Fruit fly (Drosophila melanogaster) whole organism, embryonic: ENCODE measurements around the gene LSm3.
A peak's percentile ranks its signal among the peaks of the same experiment; 100 is the strongest.

Source experiments
- Awh ChIP-seq: fragments of 200-800 bp; sonication (Bioruptor generic); IDR thresholded peaks from 2 replicates; pipeline ENCODE4, ENCODE4 v1.3.6; 2022; ENCODE audit warnings: missing biosample characterization, missing genetic modification characterization
- CG10274 ChIP-seq: fragments of 200-800 bp; sonication (Bioruptor generic); optimal IDR thresholded peaks from 3 replicates; lab custom pipeline; 2017; ENCODE audit warnings: missing biosample characterization, mild to moderate bottlenecking, missing genetic modification characterization
- CG10462 ChIP-seq: fragments of 200-800 bp; sonication (Bioruptor generic); optimal IDR thresholded peaks from 2 replicates; lab custom pipeline; 2016; ENCODE audit warnings: missing biosample characterization, missing genetic modification characterization
- CG11560 ChIP-seq: fragments of 200-800 bp; sonication (Bioruptor generic); IDR thresholded peaks from 3 replicates; pipeline ENCODE4 v1.3.6; 2022; ENCODE audit warnings: missing biosample characterization, missing genetic modification characterization
- CG12769 ChIP-seq: fragments of 200-800 bp; sonication (Bioruptor generic); optimal IDR thresholded peaks from 2 replicates; lab custom pipeline; 2019; ENCODE audit warnings: missing biosample characterization, mild to moderate bottlenecking, missing genetic modification characterization, moderate library complexity
- CG13296 ChIP-seq: fragments of 200-800 bp; sonication (Bioruptor generic); optimal IDR thresholded peaks from 3 replicates; lab custom pipeline; 2018; ENCODE audit warnings: missing biosample characterization, mild to moderate bottlenecking, missing genetic modification characterization
- CG14441 ChIP-seq: fragments of 200-800 bp; sonication (Bioruptor generic); IDR thresholded peaks from 2 replicates; pipeline ENCODE4 v1.3.6; 2022; ENCODE audit warnings: missing biosample characterization, missing genetic modification characterization
- CG14667 ChIP-seq: fragments of 200-800 bp; sonication (Bioruptor generic); IDR thresholded peaks from 2 replicates; pipeline ENCODE4 v1.3.6; 2022; ENCODE audit warnings: missing biosample characterization, missing genetic modification characterization
- CG15601 ChIP-seq: fragments of 200-800 bp; sonication (Bioruptor generic); optimal IDR thresholded peaks from 3 replicates; lab custom pipeline; 2019; ENCODE audit warnings: missing biosample characterization, mild to moderate bottlenecking, missing genetic modification characterization, moderate library complexity
- CG17829 ChIP-seq: fragments of 200-800 bp; optimal IDR thresholded peaks from 2 replicates; lab custom pipeline; 2019; ENCODE audit warnings: missing biosample characterization, mild to moderate bottlenecking, missing genetic modification characterization, moderate library complexity
- CG1792 ChIP-seq: fragments of 200-800 bp; sonication (Bioruptor generic); optimal IDR thresholded peaks from 2 replicates; lab custom pipeline; 2016; ENCODE audit warnings: missing biosample characterization, missing genetic modification characterization
- CG18764 ChIP-seq: fragments of 200-800 bp; sonication (Bioruptor generic); optimal IDR thresholded peaks from 3 replicates; lab custom pipeline; 2016; ENCODE audit warnings: missing biosample characterization, missing genetic modification characterization
- CG2116 ChIP-seq: fragments of 200-800 bp; sonication (Bioruptor generic); optimal IDR thresholded peaks from 3 replicates; lab custom pipeline; 2018; ENCODE audit warnings: missing biosample characterization, mild to moderate bottlenecking, missing genetic modification characterization
- CG33213 ChIP-seq: fragments of 200-800 bp; sonication (Bioruptor generic); optimal IDR thresholded peaks from 3 replicates; lab custom pipeline; 2016; ENCODE audit warnings: missing biosample characterization, missing genetic modification characterization
- CG3407 ChIP-seq: fragments of 200-800 bp; sonication (Bioruptor generic); optimal IDR thresholded peaks from 2 replicates; lab custom pipeline; 2018; ENCODE audit warnings: missing biosample characterization, mild to moderate bottlenecking, missing genetic modification characterization
- CG6175 ChIP-seq: fragments of 200-800 bp; sonication (Bioruptor generic); IDR thresholded peaks from 3 replicates; pipeline ENCODE4 v1.3.6; 2022; ENCODE audit warnings: missing biosample characterization, missing genetic modification characterization
- CG6689 ChIP-seq: fragments of 200-800 bp; sonication (Bioruptor generic); IDR thresholded peaks from 2 replicates; pipeline ENCODE4 v1.3.6; 2022; ENCODE audit warnings: missing biosample characterization, missing genetic modification characterization
- CG6813 ChIP-seq: fragments of 200-800 bp; sonication (Bioruptor generic); optimal IDR thresholded peaks from 2 replicates; lab custom pipeline; 2017; ENCODE audit warnings: missing biosample characterization, missing genetic modification characterization, mild to moderate bottlenecking, moderate library complexity, missing genetic modification reagents
- CG8765 ChIP-seq: fragments of 200-800 bp; sonication (Bioruptor generic); IDR thresholded peaks from 2 replicates; pipeline ENCODE4 v1.3.6; 2022; ENCODE audit warnings: missing biosample characterization, missing genetic modification characterization
- D19A ChIP-seq: fragments of 200-800 bp; optimal IDR thresholded peaks from 3 replicates; lab custom pipeline; 2019; ENCODE audit warnings: missing biosample characterization, mild to moderate bottlenecking, missing genetic modification characterization, moderate library complexity
- Dad ChIP-seq: fragments of 200-800 bp; sonication (Bioruptor generic); optimal IDR thresholded peaks from 3 replicates; lab custom pipeline; 2016; ENCODE audit warnings: missing biosample characterization, missing genetic modification characterization
- Deaf1 ChIP-seq: fragments of 200-800 bp; optimal IDR thresholded peaks from 3 replicates; lab custom pipeline; 2019; ENCODE audit warnings: missing biosample characterization, mild to moderate bottlenecking, missing genetic modification characterization, moderate library complexity
- Gsc ChIP-seq: fragments of 200-800 bp; sonication (Bioruptor generic); IDR thresholded peaks from 2 replicates; pipeline ENCODE4 v1.3.6; 2022; ENCODE audit warnings: missing biosample characterization, missing genetic modification characterization
- H2.0 ChIP-seq: fragments of 200-800 bp; sonication (Bioruptor generic); IDR thresholded peaks from 2 replicates; pipeline ENCODE4 v1.3.6; 2022; ENCODE audit warnings: missing biosample characterization, missing genetic modification characterization
- Hand ChIP-seq: fragments of 200-800 bp; sonication (Bioruptor generic); optimal IDR thresholded peaks from 2 replicates; lab custom pipeline; 2017; ENCODE audit warnings: mild to moderate bottlenecking, missing biosample characterization, missing genetic modification reagents, missing genetic modification characterization
- NK7.1 ChIP-seq: fragments of 200-800 bp; sonication (Bioruptor generic); optimal IDR thresholded peaks from 3 replicates; lab custom pipeline; 2016; ENCODE audit warnings: missing biosample characterization, missing genetic modification characterization
- Nf-YC ChIP-seq: fragments of 200-800 bp; optimal IDR thresholded peaks from 3 replicates; lab custom pipeline; 2019; ENCODE audit warnings: missing biosample characterization, mild to moderate bottlenecking, missing genetic modification characterization, moderate library complexity
- Sin3A ChIP-seq: fragments of >200 bp; optimal IDR thresholded peaks from 2 replicates; lab custom pipeline; 2018
- Xrp1 ChIP-seq: fragments of 200-800 bp; sonication (Bioruptor generic); IDR thresholded peaks from 2 replicates; pipeline ENCODE4 v1.3.6; 2022; ENCODE audit warnings: missing biosample characterization, missing genetic modification characterization
- dpn ChIP-seq, 2 experiments: fragments of 200-800 bp; sonication (Bioruptor generic); optimal IDR thresholded peaks; 3 replicates each; lab custom pipeline; 2016; ENCODE audit warnings: missing biosample characterization in 2 of 2, missing genetic modification characterization in 2 of 2
- ewg ChIP-seq: fragments of 200-800 bp; sonication (Bioruptor generic); optimal IDR thresholded peaks from 3 replicates; lab custom pipeline; 2017; ENCODE audit warnings: mild to moderate bottlenecking, missing biosample characterization, missing genetic modification reagents, missing genetic modification characterization
- fd64A ChIP-seq: fragments of 200-800 bp; sonication (Bioruptor generic); optimal IDR thresholded peaks from 3 replicates; lab custom pipeline; 2018; ENCODE audit warnings: missing biosample characterization, mild to moderate bottlenecking, missing genetic modification characterization
- grau ChIP-seq: fragments of 200-800 bp; optimal IDR thresholded peaks from 3 replicates; lab custom pipeline; 2019; ENCODE audit warnings: missing biosample characterization, mild to moderate bottlenecking, missing genetic modification characterization, moderate library complexity
- gt ChIP-seq: fragments of 200-800 bp; sonication (Bioruptor generic); IDR thresholded peaks from 2 replicates; pipeline ENCODE4 v1.3.6; 2022; ENCODE audit warnings: missing biosample characterization, missing genetic modification characterization
- jing ChIP-seq: fragments of 200-800 bp; sonication (Bioruptor generic); optimal IDR thresholded peaks from 2 replicates; lab custom pipeline; 2018; ENCODE audit warnings: missing biosample characterization, mild to moderate bottlenecking, missing genetic modification characterization
- jumu ChIP-seq: fragments of 200-800 bp; sonication (Bioruptor generic); optimal IDR thresholded peaks from 3 replicates; lab custom pipeline; 2016; ENCODE audit warnings: missing biosample characterization, missing genetic modification characterization
- kay ChIP-seq: fragments of 200-800 bp; sonication (Bioruptor generic); optimal IDR thresholded peaks from 2 replicates; lab custom pipeline; 2016; ENCODE audit warnings: missing biosample characterization, missing genetic modification characterization
- peb ChIP-seq: fragments of 200-800 bp; sonication (Bioruptor generic); IDR thresholded peaks from 2 replicates; pipeline ENCODE4 v1.3.6; 2022; ENCODE audit warnings: missing biosample characterization, missing genetic modification characterization
- row ChIP-seq: fragments of 200-800 bp; sonication (Bioruptor generic); IDR thresholded peaks from 3 replicates; pipeline ENCODE4 v1.3.6; 2022; ENCODE audit warnings: missing biosample characterization, missing genetic modification characterization
- scrt ChIP-seq: fragments of 200-800 bp; sonication (Bioruptor generic); optimal IDR thresholded peaks from 2 replicates; lab custom pipeline; 2018; ENCODE audit warnings: missing biosample characterization, mild to moderate bottlenecking, missing genetic modification characterization, moderate library complexity
- sd ChIP-seq: fragments of 200-800 bp; sonication (Bioruptor generic); optimal IDR thresholded peaks from 3 replicates; lab custom pipeline; 2018; ENCODE audit warnings: missing biosample characterization, mild to moderate bottlenecking, missing genetic modification characterization, moderate library complexity
- sens ChIP-seq: fragments of 200-800 bp; sonication (Bioruptor generic); peaks from one replicate; lab custom pipeline; 2016; ENCODE audit warnings: missing biosample characterization, missing genetic modification characterization
- seq ChIP-seq: fragments of 200-800 bp; sonication (Bioruptor generic); IDR thresholded peaks from 2 replicates; pipeline ENCODE4 v1.3.6; 2022; ENCODE audit warnings: missing biosample characterization, missing genetic modification characterization
- sima ChIP-seq: fragments of 200-800 bp; sonication (Bioruptor generic); optimal IDR thresholded peaks from 2 replicates; lab custom pipeline; 2016; ENCODE audit warnings: missing biosample characterization, missing genetic modification characterization
- sisA ChIP-seq: fragments of 200-800 bp; sonication (Bioruptor generic); IDR thresholded peaks from 2 replicates; pipeline ENCODE4 v1.3.6; 2022; ENCODE audit warnings: missing biosample characterization, missing genetic modification characterization
- sr ChIP-seq: fragments of 200-800 bp; sonication (Bioruptor generic); IDR thresholded peaks from 3 replicates; pipeline ENCODE4 v1.3.6; 2022; ENCODE audit warnings: missing biosample characterization, missing genetic modification characterization
- tll ChIP-seq, 2 experiments: fragments of 200-800 bp in 1 of 2; fragments of >200 bp in 1 of 2; sonication (Bioruptor generic) in 1 of 2; optimal IDR thresholded peaks; 2 replicates each; lab custom pipeline; 2017 to 2019; ENCODE audit warnings: missing biosample characterization in 2 of 2, missing genetic modification characterization in 2 of 2, mild to moderate bottlenecking in 1 of 2, moderate library complexity in 1 of 2
- toy ChIP-seq: fragments of 200-800 bp; sonication (Bioruptor generic); IDR thresholded peaks from 2 replicates; pipeline ENCODE4 v1.3.6; 2022; ENCODE audit warnings: missing biosample characterization, missing genetic modification characterization
- twi ChIP-seq: fragments of 200-800 bp; optimal IDR thresholded peaks from 2 replicates; lab custom pipeline; 2019; ENCODE audit warnings: missing biosample characterization, mild to moderate bottlenecking, missing genetic modification characterization, moderate library complexity
- tx ChIP-seq: fragments of 200-800 bp; sonication (Bioruptor generic); optimal IDR thresholded peaks from 2 replicates; lab custom pipeline; 2016; ENCODE audit warnings: missing biosample characterization, missing genetic modification characterization
- zen2 ChIP-seq: fragments of 200-800 bp; sonication (Bioruptor generic); IDR thresholded peaks from 3 replicates; pipeline ENCODE4 v1.3.6; 2022; ENCODE audit warnings: missing biosample characterization, missing genetic modification characterization; ENCODE audit not compliant: partially characterized antibody

Gene LSm3

DNA sequence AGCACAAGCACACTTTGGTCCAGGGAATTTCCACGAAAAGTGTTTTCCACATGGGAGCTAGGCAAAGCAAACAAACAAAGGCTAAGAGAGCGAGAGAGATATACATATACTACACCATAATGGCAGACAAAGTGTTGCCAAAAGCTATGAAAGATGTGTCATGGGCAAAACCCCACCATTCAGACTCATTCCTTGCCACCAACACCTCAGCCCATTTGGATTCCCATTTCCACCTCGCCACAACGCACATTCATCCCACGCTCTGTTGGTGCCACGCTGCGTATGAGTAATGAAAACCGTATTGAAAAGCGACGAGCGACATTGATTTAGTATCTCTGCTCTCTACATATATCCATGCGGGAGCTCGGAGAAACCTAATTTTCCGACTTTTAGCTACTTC, 12.8 kb downstream of the LSm3 start:
- TF ChIP-seq CG10274 (GFP tag; lab: Kevin White, UChicago) (no peak), sisA (GFP tag; lab: Robert Waterston, UW) (no peak), CG14441 (no peak), NK7.1 (no peak), jumu (GFP tag; lab: Kevin White, UChicago) (no peak), scrt (no peak), sr (GFP tag; lab: Robert Waterston, UW) (peak; percentile 84), tll (GFP tag; optimal IDR thresholded peaks at IDR 0.05; lab: Kevin White, UChicago) (no peak), ewg (GFP tag; lab: Kevin White, UChicago) (no peak), CG15601 (no peak), CG17829 (no peak), Dad (GFP tag; lab: Kevin White, UChicago) (no peak), D19A (tag; lab: Kevin White, UChicago) (no peak), CG6175 (GFP tag; lab: Robert Waterston, UW) (peak; percentile 53; the same call in 1 of the 3 replicates), twi (no peak), tx (GFP tag; lab: Kevin White, UChicago) (no peak), jing (GFP tag; lab: Kevin White, UChicago) (no peak), CG3407 (GFP tag; lab: Kevin White, UChicago) (no peak), Gsc (GFP tag; lab: Robert Waterston, UW) (no peak), Hand (no peak), CG12769 (tag; lab: Kevin White, UChicago) (peak; percentile 79), dpn (GFP tag; optimal IDR thresholded peaks at IDR 0.05; lab: Kevin White, UChicago) (no peak), CG8765 (GFP tag; lab: Robert Waterston, UW) (no peak)

DNA sequence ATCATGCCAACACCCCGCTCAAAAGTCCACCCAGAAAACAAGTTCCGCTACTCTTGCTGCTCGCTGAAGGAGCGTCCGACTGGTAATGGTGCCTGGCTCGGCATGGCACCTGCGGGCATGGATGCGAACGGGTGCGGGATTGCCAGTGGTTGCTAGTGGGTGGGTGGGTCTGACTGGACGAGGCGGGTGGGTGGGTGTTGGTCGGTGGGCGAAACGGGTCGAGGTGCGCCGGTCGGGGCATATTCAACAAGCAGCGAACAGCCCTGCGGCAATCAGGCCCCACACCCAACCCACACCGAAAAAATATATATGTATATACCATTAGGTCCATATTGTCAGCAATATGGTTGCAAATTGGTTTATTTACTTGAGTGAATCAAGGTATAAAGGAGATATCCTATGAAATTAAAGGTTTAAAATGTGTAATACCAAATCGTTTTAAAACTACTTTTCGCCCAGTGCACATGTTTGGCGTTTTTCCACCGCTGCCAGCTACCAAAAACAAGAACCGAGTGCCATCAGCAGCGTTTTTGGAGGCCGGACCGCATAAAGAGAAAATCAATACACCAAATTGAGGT, 14.7 kb downstream of the LSm3 start:
- TF ChIP-seq Hand (peak; percentile 44), CG11560 (tag; lab: Robert Waterston, UW) (peak; percentile 62; the same call in 1 of the 3 replicates), fd64A (no peak), grau (tag; lab: Kevin White, UChicago) (peak; percentile 74), CG6813 (GFP tag; lab: Kevin White, UChicago) (peak; percentile 1), CG6689 (GFP tag; lab: Robert Waterston, UW) (peak; percentile 68), Xrp1 (GFP tag; lab: Robert Waterston, UW) (peak; percentile 65; the same call in 1 of the 2 replicates), toy (no peak), H2.0 (peak; percentile 52; the same call in 1 of the 2 replicates), zen2 (GFP tag; lab: Robert Waterston, UW) (no peak), tx (GFP tag; lab: Kevin White, UChicago) (no peak), CG10462 (GFP tag; lab: Kevin White, UChicago) (no peak), CG33213 (GFP tag; lab: Kevin White, UChicago) (no peak), gt (GFP tag; lab: Robert Waterston, UW) (no peak), CG13296 (GFP tag; lab: Kevin White, UChicago) (peak; percentile 43), peb (GFP tag; lab: Robert Waterston, UW) (no peak), Awh (GFP tag; lab: Robert Waterston, UW) (peak; percentile 51; the same call in 1 of the 2 replicates), sens (peak; percentile 74), Deaf1 (tag; lab: Kevin White, UChicago) (peak; percentile 26), Nf-YC (tag; lab: Kevin White, UChicago) (peak; percentile 40), row (GFP tag; lab: Robert Waterston, UW) (peak; percentile 85), CG1792 (GFP tag; lab: Kevin White, UChicago) (no peak), sima (GFP tag; lab: Kevin White, UChicago) (no peak), seq (GFP tag; lab: Robert Waterston, UW) (peak; percentile 79), sd (peak; percentile 41), CG18764 (GFP tag; lab: Kevin White, UChicago) (no peak), CG2116 (GFP tag; lab: Kevin White, UChicago) (no peak), CG14667 (peak; percentile 25; the same call in 1 of the 2 replicates), Sin3A (lab: Kevin White, UChicago) (no peak), kay (GFP tag; lab: Kevin White, UChicago) (no peak), CG14441 (peak; percentile 73)
